Worm (Caenorhabditis elegans): Measurements from ENCODE around the gene F01D4.5.

F01D4.5 gene

ce11 chrIV:10475234-10475633, 8.2 kb downstream of the F01D4.5 start:
- no peak for TF ChIP-seq C06A6.2 (GFP tag; conservative IDR thresholded peaks at IDR 0.05)
- no peak for TF ChIP-seq chd-7 (tag; optimal IDR thresholded peaks at IDR 0.05)

DNA sequence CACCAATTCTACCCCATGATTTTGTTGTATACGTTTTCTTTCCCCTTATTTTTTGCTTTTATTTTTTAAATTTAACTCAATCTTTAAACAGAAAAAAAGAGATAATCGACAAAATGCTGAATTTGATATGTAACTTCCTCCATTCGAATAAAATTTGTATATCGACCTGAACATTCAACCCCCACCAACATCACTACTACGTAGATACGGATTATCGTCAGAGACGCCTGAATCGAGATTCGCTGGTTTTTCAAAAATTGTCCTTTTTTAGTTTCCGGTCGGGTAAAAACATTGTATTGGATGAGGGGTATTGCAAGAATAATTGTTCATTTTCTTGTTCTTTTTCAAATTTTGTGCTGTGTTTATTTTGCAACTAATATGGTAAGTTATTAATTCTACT, 11.0 kb downstream of the F01D4.5 start, which contains the start of gene bgnt-1.1:
TSS of gene bgnt-1.1 (plus strand) at position 301 of the 400 bp plus-strand sequence.
- TF ChIP-seq snpc-4 (GFP tag; optimal IDR thresholded peaks at IDR 0.05) (no peak), snpc-4 (tag; optimal IDR thresholded peaks at IDR 0.05) (no peak), unc-62 (GFP tag; optimal IDR thresholded peaks at IDR 0.05) (no peak), snpc-1.1 (tag; optimal IDR thresholded peaks at IDR 0.05; ENCODE audit: insufficient read depth) (no peak), D2030.7 (GFP tag; IDR thresholded peaks at IDR 0.05) (no peak), Y56A3A.18 (GFP tag; IDR thresholded peaks at IDR 0.05) (no peak), snpc-3.4 (tag; optimal IDR thresholded peaks at IDR 0.05) (no peak), tbp1 (GFP tag; optimal IDR thresholded peaks at IDR 0.05) (no peak), F22D6.2 (tag; optimal IDR thresholded peaks at IDR 0.05) (no peak), B0336.3 (GFP tag; IDR thresholded peaks at IDR 0.05) (no peak), nfya-1 (tag; optimal IDR thresholded peaks at IDR 0.05; ENCODE audit: borderline replicate concordance, insufficient read depth) (no peak), mes-4 (tag; optimal IDR thresholded peaks at IDR 0.05) (no peak), C17E4.6 (GFP tag; IDR thresholded peaks at IDR 0.05) (no peak), F37B4.10 (GFP tag; IDR thresholded peaks at IDR 0.05) (no peak), zfh-2 (GFP tag; conservative IDR thresholded peaks at IDR 0.05) (no peak), ceh-40 (GFP tag; IDR thresholded peaks at IDR 0.05) (no peak), tlf-1 (GFP tag; optimal IDR thresholded peaks at IDR 0.05) (no peak), akir-1 (GFP tag; optimal IDR thresholded peaks at IDR 0.05) (no peak), sptf-2 (GFP tag; optimal IDR thresholded peaks at IDR 0.05) (no peak), ceh-27 (GFP tag; optimal IDR thresholded peaks at IDR 0.05) (no peak)

DNA sequence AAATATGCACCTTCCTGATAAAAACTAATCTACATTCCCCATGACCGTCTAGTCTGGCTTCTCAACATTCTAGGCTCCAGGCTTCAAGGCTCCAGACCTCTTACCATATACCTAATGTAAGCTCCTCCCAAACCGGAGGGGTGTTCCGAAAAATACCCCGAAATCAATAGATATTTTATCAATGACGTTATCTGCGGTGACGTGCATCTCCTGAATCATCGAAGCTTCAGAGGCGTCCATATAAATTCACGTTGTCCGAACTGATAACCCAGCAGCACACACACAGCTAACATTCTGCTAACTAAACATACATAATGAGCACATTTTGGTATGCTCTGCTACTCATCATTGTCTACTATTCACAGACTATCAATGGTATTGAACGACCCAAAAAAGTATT, 14.0 kb downstream of the F01D4.5 start, which contains the start of gene ugt-44:
TSS of gene ugt-44 (plus strand) at position 248 of the 400 bp plus-strand sequence.
- peak; percentile 71 for TF ChIP-seq ets-4 (GFP tag; optimal IDR thresholded peaks at IDR 0.05)
- TF ChIP-seq lin-40 (tag; optimal IDR thresholded peaks at IDR 0.05) = no peak
- no peak for TF ChIP-seq ztf-3 (GFP tag; optimal IDR thresholded peaks at IDR 0.05)
- TF ChIP-seq nfyb-1 (GFP tag; IDR thresholded peaks at IDR 0.05) = no peak
- peak; percentile 81 for TF ChIP-seq atf-7 (tag; optimal IDR thresholded peaks at IDR 0.05)
- no peak for TF ChIP-seq Y95B8A.8 (GFP tag; IDR thresholded peaks at IDR 0.05)
- TF ChIP-seq ztf-26 (tag; optimal IDR thresholded peaks at IDR 0.05) = no peak
- 0 out of 2 replicates have a peak, but pooled peaks have one; percentile 23 for TF ChIP-seq B0336.3 (GFP tag; IDR thresholded peaks at IDR 0.05)
- peak; percentile 40; the same call in 1 of the 2 replicates for TF ChIP-seq dox-1 (GFP tag; IDR thresholded peaks at IDR 0.05)
- peak; percentile 66 for TF ChIP-seq nhr-80 (tag; optimal IDR thresholded peaks at IDR 0.05)

- TF ChIP-seq gei-17 (GFP tag; optimal IDR thresholded peaks at IDR 0.05) = no peak
- TF ChIP-seq nhr-80 (tag; optimal IDR thresholded peaks at IDR 0.05) = peak; percentile 59
Measured at ce11 chrIV:10468662-10469061, 14.8 kb downstream of the F01D4.5 start.

ce11 chrIV:10467347-10467746, 16.1 kb downstream of the F01D4.5 start:
- TF ChIP-seq lir-1 (GFP tag; conservative IDR thresholded peaks at IDR 0.05) (no peak), hrde-1 (tag; optimal IDR thresholded peaks at IDR 0.05; ENCODE audit: borderline replicate concordance) (no peak), egl-44 (GFP tag; IDR thresholded peaks at IDR 0.05) (no peak), Y67H2A.10 (GFP tag; conservative IDR thresholded peaks at IDR 0.05) (no peak), ceh-91 (GFP tag; IDR thresholded peaks at IDR 0.05) (no peak), efl-1 (GFP tag; optimal IDR thresholded peaks at IDR 0.05) (no peak), nfya-1 (tag; optimal IDR thresholded peaks at IDR 0.05; ENCODE audit: borderline replicate concordance, insufficient read depth) (no peak), xnd-1 (tag; optimal IDR thresholded peaks at IDR 0.05) (no peak), F55B11.4 (tag; optimal IDR thresholded peaks at IDR 0.05; ENCODE audit: borderline replicate concordance, insufficient read depth) (no peak), atf-7 (tag; optimal IDR thresholded peaks at IDR 0.05) (peak; percentile 5), cebp-1 (GFP tag; IDR thresholded peaks at IDR 0.05) (0 out of 2 replicates have a peak, but pooled peaks have one; percentile 29), cebp-1 (tag; optimal IDR thresholded peaks at IDR 0.05) (peak; percentile 44), nhr-120 (GFP tag; IDR thresholded peaks at IDR 0.05) (no peak), zim-3 (tag; optimal IDR thresholded peaks at IDR 0.05) (no peak), dox-1 (GFP tag; IDR thresholded peaks at IDR 0.05) (no peak)
